Worm (Caenorhabditis elegans) whole organism, L1 larva: ENCODE results near the gene phf-30.

Experiments used
- C34B4.2 ChIP-seq: sonication (generic microtip); optimal IDR thresholded peaks from 2 replicates; lab custom pipeline; 2017; ENCODE audit warnings: mild to moderate bottlenecking, missing genetic modification characterization, missing compliant biosample characterization
- aly-2 ChIP-seq: fragments of 150-350 bp; optimal IDR thresholded peaks from 2 replicates; lab custom pipeline; 2014; ENCODE audit warnings: missing biosample characterization, missing genetic modification characterization
- blmp-1 ChIP-seq: fragments of 150-350 bp; optimal IDR thresholded peaks from 2 replicates; lab custom pipeline; 2014; ENCODE audit warnings: missing biosample characterization, missing genetic modification characterization
- ceh-63 ChIP-seq: fragments of 200-800 bp; sonication (Bioruptor generic); optimal IDR thresholded peaks from 2 replicates; lab custom pipeline; 2018; ENCODE audit warnings: mild to moderate bottlenecking, missing genetic modification characterization, missing compliant biosample characterization
- ceh-90 ChIP-seq: sonication (generic microtip); optimal IDR thresholded peaks from 2 replicates; lab custom pipeline; 2016; ENCODE audit warnings: missing genetic modification characterization, missing compliant biosample characterization
- ces-1 ChIP-seq: fragments of 150-350 bp; optimal IDR thresholded peaks from 2 replicates; lab custom pipeline; 2014; ENCODE audit warnings: missing biosample characterization, missing genetic modification reagents, missing genetic modification characterization
- efl-1 ChIP-seq, 4 experiments: fragments of 150-350 bp; optimal IDR thresholded peaks in 3 of 4; peaks in 1 of 4; 1 replicate in 1 of 4; 2 replicates in 3 of 4; lab custom pipeline; 2014; ENCODE audit warnings: missing biosample characterization in 2 of 4, missing genetic modification characterization in 2 of 4, missing genetic modification reagents in 2 of 4
- elt-2 ChIP-seq: sonication (generic microtip); optimal IDR thresholded peaks from 2 replicates; lab custom pipeline; 2016; ENCODE audit warnings: missing genetic modification characterization, mild to moderate bottlenecking, inconsistent platforms, missing compliant biosample characterization, missing genetic modification reagents
- elt-3 ChIP-seq, 6 experiments: fragments of 150-350 bp in 1 of 6; sonication (generic microtip); optimal IDR thresholded peaks; 2 replicates each; lab custom pipeline; 2017 to 2018; ENCODE audit warnings: missing biosample characterization in 6 of 6, missing genetic modification characterization in 6 of 6, inconsistent platforms in 1 of 6
- fkh-4 ChIP-seq: sonication (generic microtip); optimal IDR thresholded peaks from 2 replicates; lab custom pipeline; 2016; ENCODE audit warnings: missing compliant biosample characterization, missing genetic modification characterization, borderline replicate concordance
- irx-1 ChIP-seq: sonication (generic microtip); optimal IDR thresholded peaks from 2 replicates; lab custom pipeline; 2016; ENCODE audit warnings: missing genetic modification characterization, missing compliant biosample characterization
- lin-14 ChIP-seq: fragments of 200-800 bp; sonication (Bioruptor generic); optimal IDR thresholded peaks from 2 replicates; lab custom pipeline; 2018; ENCODE audit warnings: mild to moderate bottlenecking, missing genetic modification characterization, moderate library complexity, missing compliant biosample characterization
- lin-35 ChIP-seq, 2 experiments: fragments of 150-350 bp; optimal IDR thresholded peaks; 2 replicates each; lab custom pipeline; 2014; ENCODE audit warnings: missing biosample characterization in 2 of 2, missing genetic modification characterization in 2 of 2, missing genetic modification reagents in 2 of 2
- lir-3 ChIP-seq: sonication (generic microtip); optimal IDR thresholded peaks from 2 replicates; lab custom pipeline; 2016; ENCODE audit warnings: mild to moderate bottlenecking, missing genetic modification characterization, moderate library complexity, missing compliant biosample characterization; ENCODE audit not compliant: poor library complexity
- lsy-2 ChIP-seq, 2 experiments: fragments of 150-350 bp; optimal IDR thresholded peaks; 2 replicates each; lab custom pipeline; 2014; ENCODE audit warnings: missing biosample characterization in 2 of 2, missing genetic modification characterization in 2 of 2
- mep-1 ChIP-seq: fragments of 150-350 bp; optimal IDR thresholded peaks from 2 replicates; lab custom pipeline; 2014; ENCODE audit warnings: missing biosample characterization, missing genetic modification characterization
- nhr-19 ChIP-seq: fragments of 200-800 bp; sonication (Bioruptor generic); conservative IDR thresholded peaks from 2 replicates; pipeline ENCODE4 v1.3.6; 2022; ENCODE audit warnings: missing genetic modification characterization, missing compliant biosample characterization
- nhr-20 ChIP-seq: sonication (generic microtip); optimal IDR thresholded peaks from 2 replicates; lab custom pipeline; 2016; ENCODE audit warnings: mild to moderate bottlenecking, missing genetic modification characterization, missing compliant biosample characterization
- nhr-84 ChIP-seq: sonication (generic microtip); optimal IDR thresholded peaks from 2 replicates; lab custom pipeline; 2017; ENCODE audit warnings: missing biosample characterization, missing genetic modification characterization
- nhr-85 ChIP-seq: sonication (generic microtip); peaks from one replicate; lab custom pipeline; 2016; ENCODE audit warnings: missing genetic modification characterization, inconsistent platforms, missing compliant biosample characterization
- pax-3 ChIP-seq: fragments of 200-800 bp; sonication (Bioruptor generic); optimal IDR thresholded peaks from 2 replicates; lab custom pipeline; 2018; ENCODE audit warnings: mild to moderate bottlenecking, missing genetic modification characterization, moderate library complexity, missing compliant biosample characterization
- snpc-4 ChIP-seq: fragments of 150-350 bp; optimal IDR thresholded peaks from 2 replicates; lab custom pipeline; 2014; ENCODE audit warnings: missing biosample characterization, missing genetic modification characterization
- snu-23 ChIP-seq: sonication (generic microtip); optimal IDR thresholded peaks from 2 replicates; lab custom pipeline; 2016; ENCODE audit warnings: missing genetic modification characterization, missing compliant biosample characterization
- sox-4 ChIP-seq: sonication (generic microtip); optimal IDR thresholded peaks from 2 replicates; lab custom pipeline; 2016; ENCODE audit warnings: missing genetic modification characterization, missing compliant biosample characterization
- tbx-2 ChIP-seq: sonication (generic microtip); optimal IDR thresholded peaks from 2 replicates; lab custom pipeline; 2016; ENCODE audit warnings: missing genetic modification characterization, missing compliant biosample characterization
- xbp-1 ChIP-seq: sonication (generic microtip); optimal IDR thresholded peaks from 2 replicates; lab custom pipeline; 2016; ENCODE audit warnings: missing genetic modification characterization, missing compliant biosample characterization
- zip-4 ChIP-seq: fragments of 200-800 bp; sonication (Bioruptor generic); optimal IDR thresholded peaks from 2 replicates; lab custom pipeline; 2018; ENCODE audit warnings: mild to moderate bottlenecking, missing genetic modification characterization, moderate library complexity, missing compliant biosample characterization

The phf-30 gene

ce11 chrV:8445636-8446035 is 23.2 kb upstream of the phf-30 start (continued):
- no peak for TF ChIP-seq pax-3 (tag; lab: Kevin White, UChicago)
- TF ChIP-seq nhr-84 (tag; lab: Kevin White, UChicago), result no peak
- TF ChIP-seq nhr-19, result no peak
- no peak for TF ChIP-seq ceh-63 (GFP tag; lab: Kevin White, UChicago)
- TF ChIP-seq snpc-4 (tag; lab: Kevin White, UChicago), result no peak
- no peak for TF ChIP-seq irx-1 (tag; lab: Kevin White, UChicago)
- no peak for TF ChIP-seq ceh-90 (tag; lab: Kevin White, UChicago)
- no peak for TF ChIP-seq C34B4.2 (tag; lab: Kevin White, UChicago)
- no peak for TF ChIP-seq fkh-4 (tag; lab: Kevin White, UChicago)
- no peak for TF ChIP-seq lir-3 (tag; lab: Kevin White, UChicago)

ce11 chrV:8447928-8448327 is 20.9 kb upstream of the phf-30 start, which contains the start of gene T23B12.5:
TSS of gene T23B12.5 (minus strand) at chrV:8448028.
- TF ChIP-seq efl-1 (optimal IDR thresholded peaks at IDR 0.05; lab: Kevin White, UChicago) (no peak), efl-1 (GFP tag; optimal IDR thresholded peaks at IDR 0.05 in 1 of 2; lab: Kevin White, UChicago) (peak in 1 of 2 experiments; percentile 14), C34B4.2 (tag; lab: Kevin White, UChicago) (no peak)

DNA sequence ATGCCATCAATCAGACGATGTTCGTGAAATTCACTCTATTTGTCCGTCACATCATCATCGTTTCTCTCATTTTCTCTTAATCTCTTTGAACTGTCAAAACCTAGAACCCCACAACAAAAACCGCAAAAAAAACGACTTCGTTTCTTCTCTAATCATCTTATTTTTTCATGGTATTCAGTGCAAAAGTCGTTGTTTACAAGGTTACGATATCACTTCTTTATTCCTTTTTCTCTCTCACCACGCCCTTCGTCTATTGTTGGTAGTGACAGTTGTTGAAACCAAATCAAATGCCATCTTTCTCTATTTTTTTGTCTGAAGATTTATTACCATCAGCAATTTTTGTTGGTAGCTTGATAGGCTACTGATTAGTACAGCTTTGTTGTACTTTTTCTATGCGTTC is 19.6 kb upstream of the phf-30 start:
- TF ChIP-seq nhr-85 (tag; lab: Kevin White, UChicago), result peak; percentile 86
- TF ChIP-seq xbp-1, result no peak
- peak; percentile 6 for TF ChIP-seq nhr-20 (tag; lab: Kevin White, UChicago)
- TF ChIP-seq efl-1 (optimal IDR thresholded peaks at IDR 0.05; lab: Kevin White, UChicago), result no peak
- TF ChIP-seq efl-1 (GFP tag; optimal IDR thresholded peaks at IDR 0.05 in 1 of 2; lab: Kevin White, UChicago), result peak in 1 of 2 experiments; percentile 83
- TF ChIP-seq blmp-1 (tag; lab: Kevin White, UChicago), result peak; percentile 68
- TF ChIP-seq lin-14 (GFP tag; lab: Kevin White, UChicago), result peak; percentile 65
- peak in 1 of 2 experiments; percentile 19 for TF ChIP-seq lsy-2 (tag; optimal IDR thresholded peaks at IDR 0.05; lab: Kevin White, UChicago)
- peak in 1 of 6 experiments; percentile 77 for TF ChIP-seq elt-3 (tag; optimal IDR thresholded peaks at IDR 0.05; lab: Kevin White, UChicago)
- no peak for TF ChIP-seq sox-4 (tag; lab: Kevin White, UChicago)

DNA sequence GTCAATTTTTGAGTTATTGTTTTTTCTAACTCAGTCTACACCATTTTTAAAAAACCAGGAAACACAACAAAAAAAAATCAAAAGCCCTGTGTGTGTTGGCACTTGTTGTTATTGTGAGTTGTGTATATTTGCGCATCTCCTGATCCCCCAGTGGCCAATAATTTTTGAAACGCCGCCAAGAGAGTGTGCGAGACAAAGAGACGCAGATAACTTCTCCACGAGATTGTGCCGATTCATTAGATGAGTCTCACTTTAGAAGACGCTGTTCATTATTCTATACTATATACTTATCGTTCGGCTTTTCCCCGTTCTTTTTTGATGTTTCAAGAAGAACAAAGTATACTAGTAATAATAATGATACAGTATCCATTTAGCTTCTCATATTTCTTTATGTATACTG is 18.1 kb upstream of the phf-30 start:
- TF ChIP-seq lin-14 (GFP tag; lab: Kevin White, UChicago), result peak; percentile 46
- no peak for TF ChIP-seq blmp-1 (tag; lab: Kevin White, UChicago)

DNA sequence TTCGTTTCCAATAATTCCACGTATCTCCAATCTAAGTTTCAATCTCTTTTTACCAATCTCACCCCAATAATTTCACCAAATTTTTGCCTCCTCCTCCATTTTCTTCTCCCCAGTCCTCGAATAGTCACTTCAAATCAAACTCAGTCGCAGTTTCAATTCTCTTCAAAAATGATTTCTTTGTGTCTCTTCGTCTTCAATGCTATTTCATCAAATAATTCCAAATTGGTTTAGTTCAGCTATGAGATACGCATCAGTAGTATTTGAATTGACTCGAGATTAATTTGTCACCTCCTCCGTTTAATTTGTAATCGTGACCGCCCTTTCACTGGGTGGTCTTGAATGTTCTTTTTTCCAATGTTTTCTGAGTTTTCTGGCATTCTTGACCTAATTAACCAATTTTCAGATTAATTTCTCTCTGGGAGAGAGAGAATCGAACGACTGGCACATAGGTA is 13.8 kb upstream of the phf-30 start, which contains the start of gene T23B12.11:
T23B12.11 (plus strand) TSS at position 402 of the 452 bp plus-strand sequence.
- TF ChIP-seq aly-2 (no peak), lin-35 (GFP tag; optimal IDR thresholded peaks at IDR 0.05; lab: Kevin White, UChicago) (no peak), mep-1 (peak; percentile 18), nhr-20 (tag; lab: Kevin White, UChicago) (peak; percentile 43), lir-3 (tag; lab: Kevin White, UChicago) (no peak), blmp-1 (tag; lab: Kevin White, UChicago) (peak; percentile 20), nhr-85 (tag; lab: Kevin White, UChicago) (peak; percentile 93), snu-23 (GFP tag; lab: Kevin White, UChicago) (peak; percentile 40), lin-14 (GFP tag; lab: Kevin White, UChicago) (peak; percentile 72), irx-1 (tag; lab: Kevin White, UChicago) (peak; percentile 21), tbx-2 (tag; lab: Kevin White, UChicago) (peak; percentile 10)

- TF ChIP-seq zip-4 (GFP tag; lab: Kevin White, UChicago) (no peak), ces-1 (GFP tag; lab: Kevin White, UChicago) (no peak), ceh-63 (GFP tag; lab: Kevin White, UChicago) (no peak), aly-2 (no peak), elt-2 (tag; lab: Kevin White, UChicago) (peak; percentile 25)
These were observed 8.5 kb upstream of the phf-30 start, which contains the start of gene T23B12.6 for ce11 chrV:8460306-8460705. TSS of gene T23B12.6 (minus strand) at chrV:8460419.
